Fruit fly (Drosophila melanogaster) whole organism, embryonic: ENCODE data around the gene nuf.

Experiments used
- Bdp1 ChIP-seq: fragments of 200-800 bp; sonication (Bioruptor generic); optimal IDR thresholded peaks from 3 replicates; lab custom pipeline; 2016; ENCODE audit warnings: missing biosample characterization, missing genetic modification characterization
- CG12236 ChIP-seq: fragments of 200-800 bp; sonication (Bioruptor generic); optimal IDR thresholded peaks from 2 replicates; lab custom pipeline; 2016; ENCODE audit warnings: missing biosample characterization, missing genetic modification characterization
- CG4360 ChIP-seq: fragments of 200-800 bp; sonication (Bioruptor generic); IDR thresholded peaks from 2 replicates; pipeline ENCODE4 v1.3.6; 2022; ENCODE audit warnings: missing biosample characterization, missing genetic modification characterization
- CG4617 ChIP-seq: fragments of 200-800 bp; sonication (Bioruptor generic); optimal IDR thresholded peaks from 3 replicates; lab custom pipeline; 2016; ENCODE audit warnings: missing biosample characterization, missing genetic modification characterization, borderline replicate concordance
- Camta ChIP-seq: fragments of 200-800 bp; sonication (Bioruptor generic); optimal IDR thresholded peaks from 2 replicates; lab custom pipeline; 2016; ENCODE audit warnings: missing biosample characterization, missing genetic modification characterization
- Chrac-16 ChIP-seq: fragments of 200-800 bp; sonication (Bioruptor generic); optimal IDR thresholded peaks from 3 replicates; lab custom pipeline; 2016; ENCODE audit warnings: missing biosample characterization, missing genetic modification characterization
- Sin3A ChIP-seq: fragments of >200 bp; optimal IDR thresholded peaks from 2 replicates; lab custom pipeline; 2018
- fru ChIP-seq: fragments of >200 bp; optimal IDR thresholded peaks from 2 replicates; lab custom pipeline; 2017
- nerfin-1 ChIP-seq: fragments of 200-800 bp; sonication (Bioruptor generic); optimal IDR thresholded peaks from 3 replicates; lab custom pipeline; 2019; ENCODE audit warnings: missing biosample characterization, mild to moderate bottlenecking, missing genetic modification characterization, moderate library complexity
- phol ChIP-seq: fragments of 200-800 bp; sonication (Bioruptor generic); optimal IDR thresholded peaks from 3 replicates; lab custom pipeline; 2018; ENCODE audit warnings: missing biosample characterization, mild to moderate bottlenecking, missing genetic modification characterization, moderate library complexity
- sr ChIP-seq: fragments of 200-800 bp; sonication (Bioruptor generic); IDR thresholded peaks from 3 replicates; pipeline ENCODE4 v1.3.6; 2022; ENCODE audit warnings: missing biosample characterization, missing genetic modification characterization

DNA sequence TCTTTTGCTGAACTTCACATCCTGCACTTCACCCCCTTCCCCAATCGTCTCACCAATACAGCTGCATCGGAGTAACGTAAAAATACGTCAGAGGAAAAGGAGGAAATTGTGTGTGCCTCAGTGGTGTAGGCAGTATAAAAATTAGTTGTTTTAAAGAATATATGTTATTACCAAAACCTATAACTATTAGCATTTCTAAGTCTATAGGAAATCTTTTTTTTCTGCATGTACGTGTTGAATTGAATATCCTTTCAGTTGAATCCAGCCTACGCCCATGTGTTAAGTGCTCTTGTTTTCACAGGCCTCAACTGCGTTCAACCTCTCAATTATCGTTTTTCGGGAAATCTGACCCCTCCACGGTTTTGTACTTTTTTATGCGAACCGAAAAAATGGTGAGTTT, 28.7 kb upstream of the nuf start:
- TF ChIP-seq CG12236 = no peak
- no peak for TF ChIP-seq CG4617 (GFP tag; lab: Kevin White, UChicago)
- TF ChIP-seq Camta (GFP tag; lab: Kevin White, UChicago) = no peak
- no peak for TF ChIP-seq sr (GFP tag; lab: Robert Waterston, UW)
- TF ChIP-seq CG4360 (GFP tag; lab: Robert Waterston, UW) = no peak
- no peak for TF ChIP-seq Chrac-16 (GFP tag; lab: Kevin White, UChicago)
- TF ChIP-seq nerfin-1 (tag; lab: Kevin White, UChicago) = no peak
- no peak for TF ChIP-seq Bdp1 (GFP tag; lab: Kevin White, UChicago)
- no peak for TF ChIP-seq phol (tag; lab: Kevin White, UChicago)
- no peak for TF ChIP-seq Sin3A
- no peak for TF ChIP-seq fru
